Worm (Caenorhabditis elegans) whole organism, mixed stage, embryonic: ENCODE results near the gene gst-42.

Experiments
- M03D4.4 ChIP-seq: sonication (generic microtip); optimal IDR thresholded peaks from 2 replicates; lab custom pipeline; 2017; ENCODE audit warnings: mild to moderate bottlenecking, missing genetic modification characterization, missing compliant biosample characterization
- bed-3 ChIP-seq: fragments of 200-800 bp; sonication (Bioruptor generic); optimal IDR thresholded peaks from 3 replicates; lab custom pipeline; 2018; ENCODE audit warnings: mild to moderate bottlenecking, missing genetic modification characterization, moderate library complexity, missing compliant biosample characterization
- blmp-1 ChIP-seq: fragments of 150-350 bp; optimal IDR thresholded peaks from 2 replicates; lab custom pipeline; 2014; ENCODE audit warnings: missing biosample characterization, missing genetic modification characterization
- ceh-39 ChIP-seq: fragments of 150-350 bp; optimal IDR thresholded peaks from 2 replicates; lab custom pipeline; 2014; ENCODE audit warnings: missing biosample characterization, missing genetic modification characterization
- ceh-43 ChIP-seq: fragments of 200-800 bp; sonication (Bioruptor generic); optimal IDR thresholded peaks from 2 replicates; lab custom pipeline; 2018; ENCODE audit warnings: mild to moderate bottlenecking, missing genetic modification characterization, moderate library complexity, missing compliant biosample characterization
- ceh-83 ChIP-seq: fragments of 200-800 bp; sonication (Bioruptor generic); optimal IDR thresholded peaks from 2 replicates; lab custom pipeline; 2018; ENCODE audit warnings: mild to moderate bottlenecking, missing genetic modification characterization, missing compliant biosample characterization
- ces-1 ChIP-seq: fragments of 150-350 bp; optimal IDR thresholded peaks from 2 replicates; lab custom pipeline; 2014; ENCODE audit warnings: missing biosample characterization, missing genetic modification reagents, missing genetic modification characterization
- cnd-1 ChIP-seq: fragments of 200-800 bp; sonication (Bioruptor generic); optimal IDR thresholded peaks from 2 replicates; lab custom pipeline; 2018; ENCODE audit warnings: mild to moderate bottlenecking, missing genetic modification characterization, missing compliant biosample characterization
- drap-1 ChIP-seq: fragments of 200-800 bp; sonication (Bioruptor generic); optimal IDR thresholded peaks from 3 replicates; lab custom pipeline; 2018; ENCODE audit warnings: mild to moderate bottlenecking, missing genetic modification characterization, missing compliant biosample characterization
- elt-1 ChIP-seq: sonication (generic microtip); optimal IDR thresholded peaks from 2 replicates; lab custom pipeline; 2017; ENCODE audit warnings: missing genetic modification characterization, mild to moderate bottlenecking, missing compliant biosample characterization, antibody characterized with exemption, moderate library complexity, borderline replicate concordance; ENCODE audit not compliant: insufficient read depth
- flh-1 ChIP-seq: fragments of 200-800 bp; sonication (Bioruptor generic); optimal IDR thresholded peaks from 2 replicates; lab custom pipeline; 2018; ENCODE audit warnings: mild to moderate bottlenecking, missing genetic modification characterization, moderate library complexity, missing compliant biosample characterization
- ham-2 ChIP-seq: fragments of 200-800 bp; sonication (Bioruptor generic); optimal IDR thresholded peaks from 2 replicates; lab custom pipeline; 2018; ENCODE audit warnings: mild to moderate bottlenecking, missing genetic modification characterization, missing compliant biosample characterization
- hlh-1 ChIP-seq: fragments of 150-350 bp; optimal IDR thresholded peaks from 2 replicates; lab custom pipeline; 2014; ENCODE audit warnings: missing biosample characterization, missing genetic modification reagents, missing genetic modification characterization
- lin-13 ChIP-seq: fragments of 150-350 bp; optimal IDR thresholded peaks from 2 replicates; lab custom pipeline; 2014; ENCODE audit warnings: missing biosample characterization, missing genetic modification characterization
- lin-32 ChIP-seq: fragments of 200-800 bp; sonication (Bioruptor generic); optimal IDR thresholded peaks from 2 replicates; lab custom pipeline; 2018; ENCODE audit warnings: mild to moderate bottlenecking, missing genetic modification characterization, missing compliant biosample characterization
- mab-5 ChIP-seq: fragments of 150-350 bp; optimal IDR thresholded peaks from 2 replicates; lab custom pipeline; 2014; ENCODE audit warnings: missing biosample characterization, missing genetic modification characterization
- mep-1 ChIP-seq: fragments of 150-350 bp; optimal IDR thresholded peaks from 2 replicates; lab custom pipeline; 2017; ENCODE audit warnings: missing biosample characterization, missing genetic modification reagents, missing genetic modification characterization, inconsistent platforms
- mls-2 ChIP-seq: sonication (generic microtip); optimal IDR thresholded peaks from 2 replicates; lab custom pipeline; 2016; ENCODE audit warnings: mild to moderate bottlenecking, missing genetic modification characterization, moderate library complexity, missing compliant biosample characterization
- nhr-12 ChIP-seq: fragments of 150-350 bp; optimal IDR thresholded peaks from 2 replicates; lab custom pipeline; 2014; ENCODE audit warnings: missing biosample characterization, missing genetic modification characterization
- nhr-2 ChIP-seq: fragments of 150-350 bp; optimal IDR thresholded peaks from 2 replicates; lab custom pipeline; 2014; ENCODE audit warnings: missing biosample characterization, missing genetic modification characterization
- nhr-237 ChIP-seq: fragments of 150-350 bp; optimal IDR thresholded peaks from 2 replicates; lab custom pipeline; 2014; ENCODE audit warnings: missing biosample characterization, missing genetic modification characterization
- nhr-28 ChIP-seq: fragments of 150-350 bp; optimal IDR thresholded peaks from 2 replicates; lab custom pipeline; 2014; ENCODE audit warnings: missing biosample characterization, missing genetic modification characterization
- nhr-76 ChIP-seq: sonication (generic microtip); optimal IDR thresholded peaks from 2 replicates; lab custom pipeline; 2017; ENCODE audit warnings: missing biosample characterization, missing genetic modification characterization
- pha-4 ChIP-seq: fragments of 150-350 bp; optimal IDR thresholded peaks from 2 replicates; lab custom pipeline; 2018; ENCODE audit warnings: missing biosample characterization, missing genetic modification reagents, missing genetic modification characterization
- sem-2 ChIP-seq: fragments of 200-800 bp; sonication (Bioruptor generic); optimal IDR thresholded peaks from 2 replicates; lab custom pipeline; 2018; ENCODE audit warnings: mild to moderate bottlenecking, missing genetic modification characterization, missing compliant biosample characterization
- sptf-1 ChIP-seq: sonication (generic microtip); optimal IDR thresholded peaks from 2 replicates; lab custom pipeline; 2017; ENCODE audit warnings: mild to moderate bottlenecking, missing genetic modification characterization, moderate library complexity, missing compliant biosample characterization
- tbx-8 ChIP-seq: fragments of 200-800 bp; sonication (Bioruptor generic); optimal IDR thresholded peaks from 2 replicates; lab custom pipeline; 2018; ENCODE audit warnings: mild to moderate bottlenecking, missing genetic modification characterization, moderate library complexity, missing compliant biosample characterization
- unc-120 ChIP-seq: sonication (generic microtip); optimal IDR thresholded peaks from 2 replicates; lab custom pipeline; 2017; ENCODE audit warnings: missing genetic modification characterization, missing compliant biosample characterization; ENCODE audit not compliant: poor library complexity, severe bottlenecking
- unc-39 ChIP-seq: fragments of 150-350 bp; optimal IDR thresholded peaks from 2 replicates; lab custom pipeline; 2014; ENCODE audit warnings: missing biosample characterization, missing genetic modification characterization
- unc-62 ChIP-seq: fragments of 150-350 bp; optimal IDR thresholded peaks from 2 replicates; lab custom pipeline; 2014; ENCODE audit warnings: missing biosample characterization, missing genetic modification reagents, missing genetic modification characterization
- zip-8 ChIP-seq: fragments of 150-350 bp; optimal IDR thresholded peaks from 2 replicates; lab custom pipeline; 2014; ENCODE audit warnings: missing biosample characterization, missing genetic modification characterization
- ztf-11 ChIP-seq: fragments of 150-350 bp; optimal IDR thresholded peaks from 2 replicates; lab custom pipeline; 2014; ENCODE audit warnings: missing biosample characterization, missing genetic modification characterization

The gst-42 gene

ce11 chrX:11745821-11746485 lies 18.2 kb upstream of the gst-42 start, which contains the start of gene C40H5.2:
Gene C40H5.2 (plus strand): TSS chrX:11746076.
- TF ChIP-seq unc-62 (GFP tag; lab: Kevin White, UChicago) (no peak), nhr-237 (no peak), ztf-11 (no peak), tbx-8 (GFP tag; lab: Kevin White, UChicago) (no peak), unc-39 (tag; lab: Kevin White, UChicago) (no peak), elt-1 (tag; lab: Kevin White, UChicago) (no peak), ceh-83 (GFP tag; lab: Kevin White, UChicago) (no peak), ces-1 (GFP tag; lab: Kevin White, UChicago) (peak; percentile 15)

DNA sequence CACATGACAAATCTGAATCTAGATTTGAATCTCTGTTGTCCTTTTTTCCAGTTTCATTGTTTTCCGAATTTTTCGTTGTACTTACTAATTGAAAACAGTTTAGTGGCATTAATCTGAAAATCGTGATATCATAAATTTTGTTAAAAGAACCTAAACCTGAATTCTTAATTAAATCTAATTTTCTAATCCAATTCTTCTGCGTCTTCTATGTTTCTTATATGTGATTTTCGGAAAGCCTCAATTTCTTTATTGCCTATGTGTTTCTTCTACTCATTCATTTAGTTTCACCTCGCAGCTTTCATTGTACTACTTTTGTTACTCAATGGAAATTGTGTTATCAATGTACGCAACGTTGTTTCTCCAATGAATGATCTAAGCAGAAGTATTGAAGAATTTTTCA lies 16.0 kb upstream of the gst-42 start:
- TF ChIP-seq ces-1 (GFP tag; lab: Kevin White, UChicago) (peak; percentile 78), lin-32 (GFP tag; lab: Kevin White, UChicago) (no peak)
- TF ChIP-seq, all 35 proteins: peak for 1

- TF ChIP-seq nhr-2 (tag; lab: Kevin White, UChicago) (no peak), pha-4 (tag; lab: Kevin White, UChicago) (no peak), unc-120 (tag; lab: Kevin White, UChicago) (no peak), mep-1 (tag; lab: Kevin White, UChicago) (no peak), ham-2 (GFP tag; lab: Kevin White, UChicago) (no peak), unc-39 (tag; lab: Kevin White, UChicago) (no peak), sptf-1 (tag; lab: Kevin White, UChicago) (no peak), flh-1 (GFP tag; lab: Kevin White, UChicago) (no peak), drap-1 (GFP tag; lab: Kevin White, UChicago) (no peak), mab-5 (no peak), M03D4.4 (tag; lab: Kevin White, UChicago) (no peak), nhr-28 (tag; lab: Kevin White, UChicago) (no peak), ces-1 (GFP tag; lab: Kevin White, UChicago) (no peak), hlh-1 (tag; lab: Kevin White, UChicago) (no peak), ztf-11 (no peak)
These were observed 10.9 kb upstream of the gst-42 start, which contains the start of gene nspa-9 for ce11 chrX:11738602-11739100. Gene nspa-9 (plus strand): TSS chrX:11739050.

- TF ChIP-seq mls-2 (tag; lab: Kevin White, UChicago): no peak
- no peak for TF ChIP-seq sptf-1 (tag; lab: Kevin White, UChicago)
- no peak for TF ChIP-seq ceh-43 (GFP tag; lab: Kevin White, UChicago)
- no peak for TF ChIP-seq nhr-12 (tag; lab: Kevin White, UChicago)
- no peak for TF ChIP-seq blmp-1 (tag; lab: Kevin White, UChicago)
- no peak for TF ChIP-seq mab-5
- TF ChIP-seq tbx-8 (GFP tag; lab: Kevin White, UChicago): no peak
- no peak for TF ChIP-seq zip-8
- TF ChIP-seq nhr-28 (tag; lab: Kevin White, UChicago): no peak
- no peak for TF ChIP-seq lin-13 (tag; lab: Kevin White, UChicago)
These were observed 9.3 kb upstream of the gst-42 start, which contains the start of gene D1053.3 for ce11 chrX:11737053-11737452. Gene D1053.3 (minus strand): TSS chrX:11737153.

DNA sequence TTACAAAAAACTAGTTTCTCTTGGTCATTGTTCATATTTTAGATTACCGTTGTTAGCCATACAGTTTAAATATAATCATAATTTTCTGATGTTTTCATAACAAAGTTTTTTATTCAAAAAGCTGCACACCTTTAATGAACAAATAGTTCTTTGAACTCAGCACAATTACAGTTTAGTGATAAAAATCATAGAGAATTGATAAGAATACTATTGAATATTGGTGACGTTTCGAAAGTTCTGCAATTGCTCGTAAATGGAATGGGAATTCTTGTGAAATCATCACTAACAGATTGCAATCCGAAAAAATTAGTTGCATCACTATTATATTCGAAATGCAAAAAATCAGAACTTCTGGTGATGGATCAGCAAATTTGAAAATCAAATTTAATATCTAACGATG lies 6.4 kb upstream of the gst-42 start:
- TF ChIP-seq flh-1 (GFP tag; lab: Kevin White, UChicago) (no peak), M03D4.4 (tag; lab: Kevin White, UChicago) (no peak), nhr-28 (tag; lab: Kevin White, UChicago) (no peak), bed-3 (GFP tag; lab: Kevin White, UChicago) (no peak), nhr-76 (tag; lab: Kevin White, UChicago) (no peak), ceh-43 (GFP tag; lab: Kevin White, UChicago) (no peak), tbx-8 (GFP tag; lab: Kevin White, UChicago) (no peak), sem-2 (GFP tag; lab: Kevin White, UChicago) (no peak), unc-62 (GFP tag; lab: Kevin White, UChicago) (no peak), cnd-1 (tag; lab: Kevin White, UChicago) (no peak), ceh-39 (tag; lab: Kevin White, UChicago) (no peak)
